Worm (Caenorhabditis elegans): ENCODE data around the gene C04B4.4.

C04B4.4 gene

DNA sequence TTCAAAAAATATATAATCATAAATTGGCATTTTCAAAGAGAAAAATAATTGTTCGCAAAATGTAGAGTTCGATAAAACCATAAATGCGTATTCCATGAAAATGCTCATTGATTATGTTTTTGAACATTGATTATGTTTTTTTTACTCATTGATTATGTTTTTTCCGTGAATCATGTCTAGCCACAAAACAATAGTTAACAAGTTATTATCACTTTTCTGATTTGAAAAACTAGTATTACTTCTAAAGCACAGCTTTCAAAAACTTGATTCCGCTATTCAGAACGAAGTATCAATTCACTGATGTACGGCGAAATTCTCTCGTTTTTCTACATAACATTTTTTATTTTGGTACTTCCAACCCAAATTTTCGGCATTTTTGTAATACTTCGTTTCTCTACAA lies 45.2 kb downstream of the C04B4.4 start, which contains the start of gene srd-48:
TSS of gene srd-48 (plus strand) at position 301 of the 400 bp plus-strand sequence.
- no peak for TF ChIP-seq mec-3 (tag; optimal IDR thresholded peaks at IDR 0.05; ENCODE audit: borderline replicate concordance)
- no peak for TF ChIP-seq hlh-30 (tag; optimal IDR thresholded peaks at IDR 0.05; ENCODE audit: insufficient read depth)
- TF ChIP-seq ahr-1 (tag; optimal IDR thresholded peaks at IDR 0.05) = no peak
- TF ChIP-seq hlh-8 (tag; optimal IDR thresholded peaks at IDR 0.05) = no peak
- no peak for TF ChIP-seq npax-4 (tag; optimal IDR thresholded peaks at IDR 0.05)
- no peak for TF ChIP-seq pax-1 (tag; optimal IDR thresholded peaks at IDR 0.05)
- TF ChIP-seq ref-2 (tag; optimal IDR thresholded peaks at IDR 0.05) = no peak
- no peak for TF ChIP-seq lim-6 (tag; optimal IDR thresholded peaks at IDR 0.05)
- TF ChIP-seq ceh-19 (GFP tag; optimal IDR thresholded peaks at IDR 0.05) = no peak
- TF ChIP-seq ceh-14 (tag; optimal IDR thresholded peaks at IDR 0.05) = no peak
- no peak for TF ChIP-seq pha-2 (tag; optimal IDR thresholded peaks at IDR 0.05)
- TF ChIP-seq dmd-4 (tag; optimal IDR thresholded peaks at IDR 0.05; ENCODE audit: borderline replicate concordance) = no peak
- no peak for TF ChIP-seq ets-4 (tag; optimal IDR thresholded peaks at IDR 0.05)
- no peak for TF ChIP-seq K02D7.2 (tag; optimal IDR thresholded peaks at IDR 0.05)
- TF ChIP-seq elt-4 (tag; optimal IDR thresholded peaks at IDR 0.05) = no peak
- TF ChIP-seq nhr-11 (tag; optimal IDR thresholded peaks at IDR 0.05) = no peak
- no peak for TF ChIP-seq eyg-1 (tag; optimal IDR thresholded peaks at IDR 0.05)
- no peak for TF ChIP-seq ceh-30 (tag; optimal IDR thresholded peaks at IDR 0.05)

ce11 chrX:12337846-12338490 lies 47.3 kb downstream of the C04B4.4 start, which contains the start of gene srd-44:
Gene srd-44 (plus strand): TSS chrX:12338440.
- TF ChIP-seq F13H6.1 (tag; optimal IDR thresholded peaks at IDR 0.05) = no peak
- TF ChIP-seq hlh-30 (tag; optimal IDR thresholded peaks at IDR 0.05; ENCODE audit: insufficient read depth) = no peak
- TF ChIP-seq dve-1 (tag; optimal IDR thresholded peaks at IDR 0.05) = no peak
- no peak for TF ChIP-seq elt-4 (tag; optimal IDR thresholded peaks at IDR 0.05)
- no peak for TF ChIP-seq Y22D7AL.16 (tag; optimal IDR thresholded peaks at IDR 0.05)
- TF ChIP-seq sdc-2 (tag; optimal IDR thresholded peaks at IDR 0.05) = peak; percentile 9
- peak; percentile 42 for TF ChIP-seq che-1 (tag; optimal IDR thresholded peaks at IDR 0.05)
- no peak for TF ChIP-seq tbx-7 (tag; optimal IDR thresholded peaks at IDR 0.05)
- TF ChIP-seq zip-5 (tag; optimal IDR thresholded peaks at IDR 0.05) = no peak
- no peak for TF ChIP-seq C08G9.2 (tag; optimal IDR thresholded peaks at IDR 0.05)
- no peak for TF ChIP-seq unc-3 (GFP tag; conservative IDR thresholded peaks at IDR 0.05)
- TF ChIP-seq unc-3 (tag; optimal IDR thresholded peaks at IDR 0.05) = no peak
- peak; percentile 23 for TF ChIP-seq ttx-3 (tag; optimal IDR thresholded peaks at IDR 0.05)
- no peak for TF ChIP-seq sox-4 (tag; optimal IDR thresholded peaks at IDR 0.05)
- TF ChIP-seq ceh-24 (tag; optimal IDR thresholded peaks at IDR 0.05) = no peak
- no peak for TF ChIP-seq ceh-18 (tag; optimal IDR thresholded peaks at IDR 0.05)
- TF ChIP-seq hlh-8 (tag; optimal IDR thresholded peaks at IDR 0.05) = no peak
- peak; percentile 27 for TF ChIP-seq elt-2 (tag; optimal IDR thresholded peaks at IDR 0.05)
- no peak for TF ChIP-seq pha-4 (tag; optimal IDR thresholded peaks at IDR 0.05)
- no peak for TF ChIP-seq pag-3 (tag; optimal IDR thresholded peaks at IDR 0.05; ENCODE audit: borderline replicate concordance)
- no peak for TF ChIP-seq tbx-2 (tag; optimal IDR thresholded peaks at IDR 0.05)
- no peak for TF ChIP-seq dmd-4 (tag; optimal IDR thresholded peaks at IDR 0.05; ENCODE audit: borderline replicate concordance)
- TF ChIP-seq pros-1 (tag; optimal IDR thresholded peaks at IDR 0.05) = no peak
- no peak for TF ChIP-seq C38D4.7 (GFP tag; optimal IDR thresholded peaks at IDR 0.05)
- TF ChIP-seq nhr-11 (tag; optimal IDR thresholded peaks at IDR 0.05) = no peak
- TF ChIP-seq gmeb-2 (tag; optimal IDR thresholded peaks at IDR 0.05) = no peak
- TF ChIP-seq ceh-22 (tag; optimal IDR thresholded peaks at IDR 0.05) = no peak
- TF ChIP-seq hlh-6 (tag; optimal IDR thresholded peaks at IDR 0.05) = no peak
- no peak for TF ChIP-seq pat-9 (tag; optimal IDR thresholded peaks at IDR 0.05)
- no peak for TF ChIP-seq ceh-6 (GFP tag; optimal IDR thresholded peaks at IDR 0.05)
- TF ChIP-seq pha-2 (tag; optimal IDR thresholded peaks at IDR 0.05) = no peak
- TF ChIP-seq K02D7.2 (tag; optimal IDR thresholded peaks at IDR 0.05) = no peak
- no peak for TF ChIP-seq hlh-13 (GFP tag; optimal IDR thresholded peaks at IDR 0.05)
- no peak for TF ChIP-seq odd-2 (tag; optimal IDR thresholded peaks at IDR 0.05)
- no peak for TF ChIP-seq ceh-30 (tag; optimal IDR thresholded peaks at IDR 0.05)
